Fruit fly (Drosophila melanogaster): ENCODE results near the gene CG14102.
"Not testable (repeated sequence)": the region's sequence is repeated elsewhere in the genome, so short reads cannot be mapped to it uniquely, and the experiment has no call there.

Gene CG14102

DNA sequence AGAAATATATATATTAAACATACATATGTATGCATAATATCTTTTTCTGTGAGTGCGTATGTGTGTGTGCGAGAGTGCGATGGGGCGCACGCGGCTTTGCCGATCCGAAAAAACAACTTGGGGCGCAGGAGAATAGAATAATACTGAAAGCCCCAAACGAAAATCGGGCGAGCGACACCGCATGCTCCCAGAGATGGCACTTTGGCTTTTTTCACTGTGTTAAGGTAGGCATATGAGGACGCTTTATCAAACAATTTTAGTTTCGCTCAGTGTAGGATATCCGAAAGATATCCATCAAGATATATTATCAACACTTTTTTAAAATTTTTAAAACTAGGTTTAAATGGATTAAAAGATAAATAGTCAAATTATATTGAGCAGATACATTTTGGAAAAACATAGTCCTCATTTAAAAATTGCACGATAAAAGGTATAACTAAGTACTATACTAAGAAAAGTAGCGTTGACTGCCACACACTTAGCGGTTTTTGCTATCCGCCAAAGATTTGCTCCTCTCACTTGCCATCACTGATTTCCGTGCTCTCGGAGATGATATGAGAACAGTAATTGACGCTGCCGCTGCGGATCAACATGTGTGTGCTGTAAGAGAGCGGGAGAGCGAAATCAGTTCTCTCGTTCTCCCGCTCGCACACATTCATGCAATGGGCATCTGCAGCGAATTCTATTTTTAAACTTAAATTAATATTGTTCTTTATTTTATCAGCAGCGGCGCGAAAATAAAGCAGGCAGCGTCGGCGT lies 10.0 kb downstream of the CG14102 start:
- peak; percentile 55 for TF ChIP-seq CG34367 (tag; optimal IDR thresholded peaks at IDR 0.05)
- peak; percentile 27 for TF ChIP-seq Pif1A (GFP tag; optimal IDR thresholded peaks at IDR 0.05)
- TF ChIP-seq gl (tag; optimal IDR thresholded peaks at IDR 0.05) = no peak
- TF ChIP-seq CG14655 (GFP tag; optimal IDR thresholded peaks at IDR 0.05) = peak; percentile 74
- peak; percentile 37; the same call in 1 of the 2 replicates for TF ChIP-seq CG12605 (GFP tag; IDR thresholded peaks at IDR 0.05)
- peak; percentile 54 for TF ChIP-seq CG9948 (tag; optimal IDR thresholded peaks at IDR 0.05)
- peak; percentile 47; the same call in 2 of the 3 replicates for TF ChIP-seq fd96Ca (GFP tag; IDR thresholded peaks at IDR 0.05)
- peak; percentile 61 for TF ChIP-seq CG15710 (tag; optimal IDR thresholded peaks at IDR 0.05)
- TF ChIP-seq Snoo (tag; optimal IDR thresholded peaks at IDR 0.05) = peak; percentile 58
- no peak for TF ChIP-seq rn (GFP tag; IDR thresholded peaks at IDR 0.05)
- peak; percentile 74 for TF ChIP-seq CG8159 (tag; optimal IDR thresholded peaks at IDR 0.05)
- TF ChIP-seq CG4496 (GFP tag; IDR thresholded peaks at IDR 0.05) = peak; percentile 38; the same call in 1 of the 3 replicates
- peak; percentile 63 for TF ChIP-seq CG8301 (tag; optimal IDR thresholded peaks at IDR 0.05)
- peak; percentile 14; the same call in 1 of the 2 replicates for TF ChIP-seq CG32121 (GFP tag; IDR thresholded peaks at IDR 0.05)
- peak; percentile 13 for TF ChIP-seq Pif1B (GFP tag; optimal IDR thresholded peaks at IDR 0.05)
- peak; percentile 48 for TF ChIP-seq CG17806 (tag; optimal IDR thresholded peaks at IDR 0.05)
- TF ChIP-seq EcR (GFP tag; optimal IDR thresholded peaks at IDR 0.05) = no peak
- TF ChIP-seq D1 (tag; optimal IDR thresholded peaks at IDR 0.05) = no peak
- TF ChIP-seq CG10348 (GFP tag; IDR thresholded peaks at IDR 0.05) = no peak

DNA sequence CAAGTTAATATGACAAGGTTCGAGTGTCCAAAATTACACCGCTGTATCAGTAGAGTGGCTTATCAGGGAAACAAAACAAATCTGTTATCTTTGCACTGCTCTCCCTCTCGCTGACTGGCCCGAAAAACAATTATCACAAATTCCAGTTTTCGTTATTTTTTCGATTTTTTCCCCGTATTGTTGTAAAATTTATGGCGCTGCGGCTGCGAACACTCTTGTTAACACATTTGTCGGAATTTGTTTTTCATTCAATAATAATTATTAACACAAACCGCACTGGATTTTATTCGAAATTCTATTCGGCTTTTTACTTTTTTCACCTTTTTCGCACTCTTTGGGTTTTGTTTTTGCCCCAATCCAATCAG lies 10.5 kb downstream of the CG14102 start:
- TF ChIP-seq rn (GFP tag; IDR thresholded peaks at IDR 0.05) (no peak), CG17806 (tag; optimal IDR thresholded peaks at IDR 0.05) (no peak), CG4496 (GFP tag; IDR thresholded peaks at IDR 0.05) (no peak), CG14655 (GFP tag; optimal IDR thresholded peaks at IDR 0.05) (no peak), CG34367 (tag; optimal IDR thresholded peaks at IDR 0.05) (no peak), CG32121 (GFP tag; IDR thresholded peaks at IDR 0.05) (no peak), CG15710 (tag; optimal IDR thresholded peaks at IDR 0.05) (no peak), CG8301 (tag; optimal IDR thresholded peaks at IDR 0.05) (no peak), gl (tag; optimal IDR thresholded peaks at IDR 0.05) (no peak), Ets98B (GFP tag; IDR thresholded peaks at IDR 0.05) (no peak), CG13204 (GFP tag; optimal IDR thresholded peaks at IDR 0.05) (no peak), CG12605 (GFP tag; IDR thresholded peaks at IDR 0.05) (no peak)

DNA sequence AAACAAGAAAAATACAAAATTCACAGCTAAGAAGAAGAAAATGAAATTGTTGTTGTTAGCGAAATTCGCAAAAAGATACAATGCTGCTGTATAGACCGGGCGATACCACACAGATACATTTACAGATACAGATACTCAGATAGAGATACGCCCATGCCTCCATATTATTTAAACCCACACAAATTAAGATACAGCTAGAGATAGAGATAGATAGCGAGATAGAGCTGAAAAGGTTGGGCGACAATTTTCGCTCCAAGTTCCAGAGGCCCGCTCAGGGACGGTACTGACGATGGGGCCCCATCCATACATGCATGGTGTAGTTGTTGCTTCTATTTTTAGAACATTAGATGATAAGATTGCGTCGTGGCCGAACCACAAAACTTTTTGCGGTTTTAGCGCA lies 13.5 kb downstream of the CG14102 start:
- TF ChIP-seq Pif1A (GFP tag; optimal IDR thresholded peaks at IDR 0.05) = no peak
- 0 out of 2 replicates have a peak, but pooled peaks have one; percentile 20 for TF ChIP-seq CG32121 (GFP tag; IDR thresholded peaks at IDR 0.05)

DNA sequence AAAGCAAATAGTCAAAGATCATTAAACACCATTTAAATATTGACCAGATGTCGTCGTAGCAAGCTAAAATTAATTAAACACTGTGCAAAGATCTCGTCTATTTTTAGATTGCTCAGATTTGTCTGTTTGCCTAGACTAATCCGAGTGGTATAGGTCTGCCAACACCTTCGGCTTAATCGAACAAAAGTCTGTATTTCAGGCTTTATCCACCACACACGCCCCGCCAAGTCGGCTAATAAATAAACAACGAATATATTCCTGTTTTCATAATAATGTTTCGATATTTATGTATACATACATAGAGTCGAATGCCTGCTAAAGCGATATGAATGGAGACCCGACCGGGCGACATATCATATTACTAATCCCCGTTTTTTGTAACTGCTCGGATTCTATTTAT lies 22.6 kb downstream of the CG14102 start:
- TF ChIP-seq CG34367 (tag; optimal IDR thresholded peaks at IDR 0.05) (no peak), CG10348 (GFP tag; IDR thresholded peaks at IDR 0.05) (no peak), CG15710 (tag; optimal IDR thresholded peaks at IDR 0.05) (no peak), Ets98B (GFP tag; IDR thresholded peaks at IDR 0.05) (no peak), CG4496 (GFP tag; IDR thresholded peaks at IDR 0.05) (no peak)

DNA sequence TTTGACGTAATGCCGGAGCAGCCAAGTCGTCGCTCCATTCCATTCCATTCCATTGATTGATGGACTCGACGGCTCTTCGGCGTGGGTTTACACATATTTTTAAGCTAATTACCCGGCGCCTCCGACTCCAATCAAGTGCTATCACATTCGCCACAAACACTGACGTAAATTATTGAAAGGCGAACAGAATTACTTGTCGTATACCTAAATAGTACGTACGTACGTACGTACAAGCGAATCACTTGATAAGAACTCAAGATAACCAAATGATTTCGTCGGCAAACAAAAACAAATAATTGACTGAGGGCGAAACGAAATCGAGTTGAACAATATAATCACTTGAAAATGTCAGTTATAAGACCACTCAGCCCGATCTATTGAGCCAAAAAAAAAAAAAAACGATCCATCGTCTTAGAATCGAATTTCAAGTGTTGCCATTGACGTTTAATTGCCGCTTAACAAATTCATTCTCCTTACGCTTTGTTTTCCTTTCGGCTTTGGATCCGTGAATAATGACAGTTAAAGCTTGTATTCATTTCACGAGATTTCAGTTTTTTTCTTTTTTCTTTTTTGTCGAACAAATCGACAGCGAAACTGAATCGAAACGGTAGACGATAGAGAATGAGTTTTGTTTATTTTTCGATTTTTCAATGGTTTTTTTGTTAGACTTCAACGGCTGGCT lies 23.7 kb downstream of the CG14102 start:
- TF ChIP-seq CG32121 (GFP tag; IDR thresholded peaks at IDR 0.05) = no peak
- TF ChIP-seq CG15710 (tag; optimal IDR thresholded peaks at IDR 0.05) = no peak
- TF ChIP-seq CG10348 (GFP tag; IDR thresholded peaks at IDR 0.05) = no peak
- TF ChIP-seq CG34367 (tag; optimal IDR thresholded peaks at IDR 0.05) = no peak
- no peak for TF ChIP-seq Pif1B (GFP tag; optimal IDR thresholded peaks at IDR 0.05)
- TF ChIP-seq CG4496 (GFP tag; IDR thresholded peaks at IDR 0.05) = no peak
- no peak for TF ChIP-seq gl (tag; optimal IDR thresholded peaks at IDR 0.05)
- no peak for TF ChIP-seq rn (GFP tag; IDR thresholded peaks at IDR 0.05)
- TF ChIP-seq Pif1A (GFP tag; optimal IDR thresholded peaks at IDR 0.05) = no peak
- no peak for TF ChIP-seq CG17806 (tag; optimal IDR thresholded peaks at IDR 0.05)
- no peak for TF ChIP-seq CG13204 (GFP tag; optimal IDR thresholded peaks at IDR 0.05)
- no peak for TF ChIP-seq CG8301 (tag; optimal IDR thresholded peaks at IDR 0.05)
- no peak for TF ChIP-seq Snoo (tag; optimal IDR thresholded peaks at IDR 0.05)

DNA sequence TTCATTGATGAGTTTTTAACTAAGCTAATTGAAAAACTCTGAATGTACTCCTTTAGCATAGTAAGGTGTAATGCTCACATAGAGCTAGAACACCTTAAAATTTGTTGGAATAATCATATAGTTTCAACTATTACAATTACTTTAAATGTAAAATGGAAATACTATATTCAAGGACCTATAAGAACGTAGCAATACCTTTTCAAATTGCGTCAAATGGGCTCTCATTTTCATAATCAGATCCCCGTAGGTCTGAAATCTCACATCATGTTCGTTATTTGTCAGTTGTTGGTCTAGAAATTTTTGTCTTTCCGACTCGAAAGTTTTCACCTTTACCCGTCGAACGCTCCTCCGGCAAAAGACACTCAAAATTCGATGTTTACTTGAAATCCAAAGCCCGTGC lies 41.0 kb downstream of the CG14102 start, which contains the start of gene Vtld:
Gene Vtld (plus strand): TSS at position 301 of the 400 bp plus-strand sequence.
- TF ChIP-seq fd96Ca (GFP tag; IDR thresholded peaks at IDR 0.05); CG9948 (tag; optimal IDR thresholded peaks at IDR 0.05); gl (tag; optimal IDR thresholded peaks at IDR 0.05): not testable (repeated sequence)

dm6 chr3L:19749644-19750043 lies 51.4 kb downstream of the CG14102 start, which contains the start of gene CG42638:
TSS of gene CG42638 (minus strand) at chr3L:19749744.
- not testable (repeated sequence) for TF ChIP-seq CG15710 (tag; optimal IDR thresholded peaks at IDR 0.05); Ets98B (GFP tag; IDR thresholded peaks at IDR 0.05); Snoo (tag; optimal IDR thresholded peaks at IDR 0.05)

Data from whole organism, pupa.